Fruit fly (Drosophila melanogaster) whole organism, prepupa: Measurements from ENCODE around the gene CG42541.

Experiments
- CG11762 ChIP-seq: fragments of 200-800 bp; sonication (Bioruptor generic); optimal IDR thresholded peaks from 3 replicates; lab custom pipeline; 2016; ENCODE audit warnings: missing biosample characterization, missing genetic modification characterization; ENCODE audit not compliant: insufficient read depth
- CG11902 ChIP-seq: fragments of 200-800 bp; sonication (Bioruptor generic); optimal IDR thresholded peaks from 3 replicates; lab custom pipeline; 2016; ENCODE audit warnings: missing biosample characterization, missing genetic modification characterization
- CG1621 ChIP-seq: fragments of 200-800 bp; sonication (Bioruptor generic); optimal IDR thresholded peaks from 3 replicates; lab custom pipeline; 2018; ENCODE audit warnings: missing biosample characterization, mild to moderate bottlenecking, missing genetic modification characterization
- CG16779 ChIP-seq: fragments of 200-800 bp; sonication (Bioruptor generic); optimal IDR thresholded peaks from 3 replicates; lab custom pipeline; 2017; ENCODE audit warnings: missing biosample characterization, mild to moderate bottlenecking, missing genetic modification characterization
- CG3032 ChIP-seq: fragments of 200-800 bp; optimal IDR thresholded peaks from 2 replicates; lab custom pipeline; 2019; ENCODE audit warnings: missing biosample characterization, mild to moderate bottlenecking, missing genetic modification characterization, moderate library complexity
- CG6854 ChIP-seq: fragments of 200-800 bp; sonication (Bioruptor generic); optimal IDR thresholded peaks from 2 replicates; lab custom pipeline; 2017; ENCODE audit warnings: missing biosample characterization, mild to moderate bottlenecking, missing genetic modification characterization
- Ets21C ChIP-seq: fragments of 200-800 bp; sonication (Bioruptor generic); optimal IDR thresholded peaks from 3 replicates; lab custom pipeline; 2016; ENCODE audit warnings: missing biosample characterization, missing genetic modification characterization
- Gug ChIP-seq: fragments of 200-800 bp; sonication (Bioruptor generic); IDR thresholded peaks from 2 replicates; pipeline ENCODE4 v1.3.6; 2022; ENCODE audit warnings: missing biosample characterization, missing genetic modification characterization
- Lpt ChIP-seq: fragments of 200-800 bp; sonication (Bioruptor generic); optimal IDR thresholded peaks from 3 replicates; lab custom pipeline; 2016; ENCODE audit warnings: missing biosample characterization, missing genetic modification characterization
- cyc ChIP-seq: fragments of 200-800 bp; sonication (Bioruptor generic); optimal IDR thresholded peaks from 3 replicates; lab custom pipeline; 2016; ENCODE audit warnings: missing biosample characterization, missing genetic modification characterization
- eg ChIP-seq: fragments of 200-800 bp; sonication (Bioruptor generic); IDR thresholded peaks from 3 replicates; pipeline ENCODE4 v1.3.6; 2022; ENCODE audit warnings: missing biosample characterization, missing genetic modification characterization
- fd59A ChIP-seq: fragments of 200-800 bp; sonication (Bioruptor generic); optimal IDR thresholded peaks from 2 replicates; lab custom pipeline; 2017; ENCODE audit warnings: missing biosample characterization, mild to moderate bottlenecking, missing genetic modification characterization, missing genetic modification reagents
- net ChIP-seq: fragments of 200-800 bp; sonication (Bioruptor generic); optimal IDR thresholded peaks from 3 replicates; lab custom pipeline; 2016; ENCODE audit warnings: missing biosample characterization, missing genetic modification characterization
- vri ChIP-seq: fragments of 200-800 bp; sonication (Bioruptor generic); optimal IDR thresholded peaks from 3 replicates; lab custom pipeline; 2016; ENCODE audit warnings: missing biosample characterization, mild to moderate bottlenecking, missing genetic modification characterization

DNA sequence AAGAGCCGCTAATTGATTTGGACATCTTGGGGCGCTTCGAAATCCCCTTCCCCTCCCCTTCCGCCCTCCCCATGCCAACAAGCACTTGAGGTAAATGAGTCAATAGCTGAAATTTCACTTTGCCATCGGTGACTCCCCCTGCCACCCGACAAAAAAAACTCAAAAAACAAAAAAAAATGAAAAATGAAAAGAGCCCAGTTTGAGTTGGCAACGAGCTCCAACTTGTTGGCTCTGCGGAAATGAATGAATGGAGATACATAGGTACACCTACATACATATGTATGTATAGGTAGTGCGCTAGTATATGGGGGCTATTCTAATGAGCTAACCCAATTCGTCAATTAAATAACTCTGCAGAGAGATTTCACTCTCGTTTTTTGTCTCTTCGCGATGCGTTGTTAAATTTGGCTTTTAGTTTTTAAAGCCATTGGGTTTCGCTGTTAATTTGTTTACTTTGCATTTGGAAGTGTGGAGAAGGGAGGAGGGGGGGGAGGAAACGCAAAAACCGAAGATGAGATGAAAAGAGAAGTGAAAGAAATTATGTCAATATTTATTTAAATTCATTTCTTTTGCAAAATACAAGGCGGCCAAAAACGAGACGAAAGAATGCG lies 42.7 kb downstream of the CG42541 start:
- TF ChIP-seq CG1621 (tag; lab: Kevin White, UChicago) (no peak), Lpt (GFP tag; lab: Kevin White, UChicago) (no peak), cyc (GFP tag; lab: Kevin White, UChicago) (no peak), vri (GFP tag; lab: Kevin White, UChicago) (no peak), Ets21C (GFP tag; lab: Kevin White, UChicago) (no peak), CG11902 (GFP tag; lab: Kevin White, UChicago) (no peak), fd59A (GFP tag; lab: Kevin White, UChicago) (no peak), CG16779 (tag; lab: Kevin White, UChicago) (no peak), CG11762 (GFP tag; lab: Kevin White, UChicago) (no peak), Gug (GFP tag; lab: Robert Waterston, UW) (no peak), net (GFP tag; lab: Kevin White, UChicago) (no peak), eg (GFP tag; lab: Robert Waterston, UW) (peak; percentile 28; the same call in 1 of the 3 replicates), CG3032 (no peak), CG6854 (GFP tag; lab: Kevin White, UChicago) (no peak)
